Worm (Caenorhabditis elegans): ENCODE data around the gene oct-2.
A peak's percentile ranks its signal among the peaks of the same experiment; 100 is the strongest.

The oct-2 gene

DNA sequence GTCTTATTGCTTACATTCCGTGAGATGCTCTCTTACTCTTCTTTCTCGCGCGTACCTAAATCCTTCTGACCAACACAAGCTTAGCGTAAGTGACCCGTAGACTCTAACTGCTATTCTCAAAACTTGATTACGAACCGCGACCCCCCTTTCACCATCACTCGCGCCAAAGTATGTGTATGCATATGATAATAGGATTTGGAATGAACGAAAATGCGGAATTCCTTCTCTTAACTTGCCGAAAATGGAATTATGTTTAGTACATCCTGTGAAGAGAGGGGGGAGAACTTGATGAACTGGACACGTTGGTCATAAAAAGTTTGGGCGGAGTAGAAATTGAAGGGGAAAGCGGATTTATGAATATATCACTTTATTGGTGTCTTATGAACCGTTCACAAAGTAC, 40.6 kb downstream of the oct-2 start:
- TF ChIP-seq elt-3 (tag; optimal IDR thresholded peaks at IDR 0.05) (no peak), sptf-1 (tag; optimal IDR thresholded peaks at IDR 0.05) (no peak), ces-1 (GFP tag; optimal IDR thresholded peaks at IDR 0.05) (peak; percentile 99)

DNA sequence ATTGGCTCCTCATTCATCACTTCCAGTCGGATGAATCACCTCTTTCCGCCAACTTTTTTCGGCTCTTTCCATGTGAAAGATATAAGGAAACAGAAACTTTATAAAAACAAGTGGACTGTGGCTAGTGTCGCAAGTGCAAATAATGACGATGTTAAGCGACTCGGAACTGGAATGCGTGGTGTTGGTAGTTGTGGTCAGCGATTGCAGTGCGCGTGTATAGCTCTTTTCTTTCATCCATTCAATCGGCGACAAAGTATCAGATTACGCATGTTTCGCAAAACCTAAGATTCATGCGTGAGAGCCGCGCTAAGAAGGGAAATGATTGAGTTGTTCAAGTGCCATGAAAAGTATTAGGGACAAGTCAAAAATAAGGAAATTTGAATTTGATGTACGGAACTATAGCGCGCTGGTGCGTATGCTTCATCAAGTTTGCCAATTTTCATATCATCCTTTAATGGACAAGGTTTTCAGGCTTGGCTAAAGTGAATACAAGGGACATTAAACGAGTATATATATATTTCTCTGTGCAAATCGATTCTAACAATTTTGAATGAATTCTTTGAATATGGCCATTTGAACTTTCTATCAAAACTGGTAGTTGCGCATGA, 41.6 kb downstream of the oct-2 start:
- TF ChIP-seq ham-2 (GFP tag; optimal IDR thresholded peaks at IDR 0.05), result no peak
- peak; percentile 43 for TF ChIP-seq ces-1 (GFP tag; optimal IDR thresholded peaks at IDR 0.05)
- no peak for TF ChIP-seq nhr-28 (tag; optimal IDR thresholded peaks at IDR 0.05)

DNA sequence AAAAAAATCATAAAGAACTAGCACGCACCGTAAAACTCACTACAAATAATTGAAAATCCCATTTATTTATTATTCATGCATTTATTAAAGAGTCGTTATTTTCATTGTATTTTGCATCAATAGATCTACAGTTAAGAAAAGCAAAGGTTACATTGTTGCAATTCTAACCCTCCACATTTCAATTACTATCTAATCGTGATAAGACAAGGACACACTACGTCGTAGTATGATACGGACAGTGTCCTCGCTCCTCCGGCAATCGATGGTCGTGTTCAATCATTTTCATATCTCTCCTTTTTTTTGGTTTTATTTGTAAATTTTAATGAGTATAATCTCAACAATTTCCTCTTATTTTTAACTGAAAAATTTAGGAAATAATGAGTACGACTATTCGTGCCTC, 46.7 kb downstream of the oct-2 start, which contains the start of gene prx-12:
prx-12 (plus strand) TSS at position 371 of the 400 bp plus-strand sequence.
- TF ChIP-seq ces-1 (GFP tag; optimal IDR thresholded peaks at IDR 0.05), result no peak
